Fruit fly (Drosophila melanogaster) whole organism, wandering third instar larva: ENCODE data around the gene fliI.

Source experiments
- Abd-B ChIP-seq: fragments of >200 bp; optimal IDR thresholded peaks from 2 replicates; lab custom pipeline; 2017; ENCODE audit warnings: missing biosample characterization, missing genetic modification characterization
- CG32264 ChIP-seq: fragments of 200-800 bp; sonication (Bioruptor generic); optimal IDR thresholded peaks from 2 replicates; lab custom pipeline; 2016; ENCODE audit warnings: missing biosample characterization, missing genetic modification characterization
- CG9705 ChIP-seq: fragments of 200-800 bp; sonication (Bioruptor generic); optimal IDR thresholded peaks from 2 replicates; lab custom pipeline; 2018; ENCODE audit warnings: missing biosample characterization, mild to moderate bottlenecking, missing genetic modification characterization
- CrebA ChIP-seq: fragments of 200-800 bp; sonication (Bioruptor generic); optimal IDR thresholded peaks from 2 replicates; lab custom pipeline; 2016; ENCODE audit warnings: missing biosample characterization, mild to moderate bottlenecking, missing genetic modification characterization, borderline replicate concordance
- Dfd ChIP-seq: fragments of >200 bp; optimal IDR thresholded peaks from 2 replicates; lab custom pipeline; 2017; ENCODE audit warnings: missing biosample characterization, missing genetic modification characterization
- Dif ChIP-seq: fragments of 200-275, 200-300 bp; sonication (Bioruptor generic); optimal IDR thresholded peaks from 2 replicates; lab custom pipeline; 2018; ENCODE audit warnings: missing biosample characterization, missing genetic modification characterization; ENCODE audit not compliant: partially characterized antibody
- GATAd ChIP-seq: sonication (Bioruptor generic); optimal IDR thresholded peaks from 2 replicates; lab custom pipeline; 2016; ENCODE audit warnings: missing biosample characterization, missing genetic modification characterization
- HLH106 ChIP-seq: fragments of 200-800 bp; optimal IDR thresholded peaks from 3 replicates; lab custom pipeline; 2019; ENCODE audit warnings: missing biosample characterization, mild to moderate bottlenecking, missing genetic modification characterization, moderate library complexity
- Hnf4 ChIP-seq: fragments of 200-800 bp; sonication (Bioruptor generic); optimal IDR thresholded peaks from 2 replicates; lab custom pipeline; 2016; ENCODE audit warnings: missing biosample characterization, mild to moderate bottlenecking, missing genetic modification characterization
- Hr78 ChIP-seq: fragments of >200 bp; optimal IDR thresholded peaks from 2 replicates; lab custom pipeline; 2017; ENCODE audit warnings: missing biosample characterization, missing genetic modification characterization
- Hr83 ChIP-seq: fragments of 200-300 bp; sonication (Bioruptor generic); optimal IDR thresholded peaks from 2 replicates; lab custom pipeline; 2016; ENCODE audit warnings: missing biosample characterization, mild to moderate bottlenecking, missing genetic modification characterization, moderate library complexity; ENCODE audit not compliant: poor library complexity, severe bottlenecking
- Jra ChIP-seq: sonication (Bioruptor generic); optimal IDR thresholded peaks from 2 replicates; lab custom pipeline; 2016; ENCODE audit warnings: missing biosample characterization, missing genetic modification characterization
- Mio ChIP-seq: sonication (Bioruptor generic); optimal IDR thresholded peaks from 2 replicates; lab custom pipeline; 2016; ENCODE audit warnings: missing biosample characterization, missing genetic modification characterization
- Myc ChIP-seq: fragments of >200 bp; optimal IDR thresholded peaks from 2 replicates; lab custom pipeline; 2017
- N ChIP-seq: fragments of >200 bp; optimal IDR thresholded peaks from 2 replicates; lab custom pipeline; 2018; ENCODE audit warnings: missing biosample characterization, missing external identifiers, missing genetic modification characterization
- OdsH ChIP-seq: fragments of 200-800 bp; sonication (Bioruptor generic); optimal IDR thresholded peaks from 2 replicates; lab custom pipeline; 2016; ENCODE audit warnings: missing biosample characterization, mild to moderate bottlenecking, missing genetic modification characterization
- Rel ChIP-seq, 2 experiments: fragments of 200-800 bp; sonication (Bioruptor generic) in 1 of 2; optimal IDR thresholded peaks; 2 replicates in 1 of 2; 3 replicates in 1 of 2; lab custom pipeline; 2016 to 2019; ENCODE audit warnings: mild to moderate bottlenecking in 2 of 2, missing biosample characterization in 2 of 2, missing genetic modification characterization in 2 of 2, moderate library complexity in 1 of 2
- Sp1 ChIP-seq: fragments of 200-800 bp; sonication (Bioruptor generic); optimal IDR thresholded peaks from 3 replicates; lab custom pipeline; 2019; ENCODE audit warnings: missing biosample characterization, mild to moderate bottlenecking, missing genetic modification characterization, moderate library complexity
- Vsx2 ChIP-seq: fragments of 200-300, 225-300 bp; sonication (Bioruptor generic); optimal IDR thresholded peaks from 2 replicates; lab custom pipeline; 2018; ENCODE audit warnings: missing biosample characterization, missing genetic modification characterization; ENCODE audit not compliant: partially characterized antibody
- br ChIP-seq: fragments of 200-800 bp; sonication (Bioruptor generic); optimal IDR thresholded peaks from 2 replicates; lab custom pipeline; 2016; ENCODE audit warnings: missing biosample characterization, missing genetic modification characterization
- brk ChIP-seq: fragments of 200-800 bp; sonication (Bioruptor generic); optimal IDR thresholded peaks from 2 replicates; lab custom pipeline; 2016; ENCODE audit warnings: missing biosample characterization, mild to moderate bottlenecking, missing genetic modification characterization
- dl ChIP-seq, 2 experiments: fragments of 175-275, 200-275 bp in 1 of 2; fragments of 200-275 bp in 1 of 2; sonication (Bioruptor generic); optimal IDR thresholded peaks; lab custom pipeline; 2018; ENCODE audit warnings: mild to moderate bottlenecking in 2 of 2, missing biosample characterization in 2 of 2, missing genetic modification characterization in 2 of 2, moderate library complexity in 2 of 2; ENCODE audit not compliant: partially characterized antibody in 2 of 2, insufficient read depth in 1 of 2
- dmrt93B ChIP-seq: fragments of 200-800 bp; sonication (Bioruptor generic); optimal IDR thresholded peaks from 2 replicates; lab custom pipeline; 2018; ENCODE audit warnings: missing biosample characterization, mild to moderate bottlenecking, missing genetic modification characterization
- dsf ChIP-seq: sonication (Bioruptor generic); optimal IDR thresholded peaks from 2 replicates; lab custom pipeline; 2016; ENCODE audit warnings: missing biosample characterization, missing genetic modification characterization, borderline replicate concordance
- ey ChIP-seq: fragments of 200-800 bp; sonication (Bioruptor generic); optimal IDR thresholded peaks from 2 replicates; lab custom pipeline; 2016; ENCODE audit warnings: missing biosample characterization, missing genetic modification characterization
- foxo ChIP-seq, 2 experiments: fragments of 200-800 bp; sonication (Bioruptor generic); optimal IDR thresholded peaks; 2 replicates in 1 of 2; 3 replicates in 1 of 2; lab custom pipeline; 2016 to 2017; ENCODE audit warnings: missing biosample characterization in 2 of 2, missing genetic modification characterization in 2 of 2
- fru ChIP-seq: fragments of 200-800 bp; sonication (Bioruptor generic); optimal IDR thresholded peaks from 3 replicates; lab custom pipeline; 2016; ENCODE audit warnings: missing biosample characterization, mild to moderate bottlenecking, missing genetic modification characterization
- h ChIP-seq: fragments of 200-800 bp; sonication (Bioruptor generic); optimal IDR thresholded peaks from 3 replicates; lab custom pipeline; 2016; ENCODE audit warnings: missing biosample characterization, mild to moderate bottlenecking, missing genetic modification characterization
- jim ChIP-seq: fragments of 175-275, 200-325 bp; sonication (Bioruptor generic); optimal IDR thresholded peaks from 2 replicates; lab custom pipeline; 2016; ENCODE audit warnings: missing biosample characterization, mild to moderate bottlenecking, missing genetic modification characterization
- lola ChIP-seq: fragments of >200 bp; optimal IDR thresholded peaks from 2 replicates; lab custom pipeline; 2017; ENCODE audit warnings: missing biosample characterization, missing genetic modification characterization
- pan ChIP-seq: fragments of >200 bp; optimal IDR thresholded peaks from 2 replicates; lab custom pipeline; 2017
- psq ChIP-seq: fragments of 200-800 bp; sonication (Bioruptor generic); optimal IDR thresholded peaks from 3 replicates; lab custom pipeline; 2017; ENCODE audit warnings: missing biosample characterization, mild to moderate bottlenecking, missing genetic modification characterization, moderate library complexity
- rgr ChIP-seq: fragments of 200-800 bp; sonication (Bioruptor generic); optimal IDR thresholded peaks from 3 replicates; lab custom pipeline; 2016; ENCODE audit warnings: missing biosample characterization, mild to moderate bottlenecking, missing genetic modification characterization
- sage ChIP-seq: fragments of 200-800 bp; sonication (Bioruptor generic); optimal IDR thresholded peaks from 2 replicates; lab custom pipeline; 2016; ENCODE audit warnings: missing biosample characterization, mild to moderate bottlenecking, missing genetic modification characterization
- sv ChIP-seq: fragments of 200-800 bp; sonication (Bioruptor generic); optimal IDR thresholded peaks from 3 replicates; lab custom pipeline; 2016; ENCODE audit warnings: missing biosample characterization, missing genetic modification characterization
- tai ChIP-seq: sonication (Bioruptor generic); optimal IDR thresholded peaks from 2 replicates; lab custom pipeline; 2016; ENCODE audit warnings: missing biosample characterization, missing genetic modification characterization
- usp ChIP-seq: fragments of >200 bp; optimal IDR thresholded peaks from 2 replicates; lab custom pipeline; 2017; ENCODE audit warnings: missing biosample characterization, missing genetic modification characterization
- woc ChIP-seq: sonication (Bioruptor generic); optimal IDR thresholded peaks from 2 replicates; lab custom pipeline; 2016; ENCODE audit warnings: missing biosample characterization, mild to moderate bottlenecking, missing genetic modification characterization

fliI gene

DNA sequence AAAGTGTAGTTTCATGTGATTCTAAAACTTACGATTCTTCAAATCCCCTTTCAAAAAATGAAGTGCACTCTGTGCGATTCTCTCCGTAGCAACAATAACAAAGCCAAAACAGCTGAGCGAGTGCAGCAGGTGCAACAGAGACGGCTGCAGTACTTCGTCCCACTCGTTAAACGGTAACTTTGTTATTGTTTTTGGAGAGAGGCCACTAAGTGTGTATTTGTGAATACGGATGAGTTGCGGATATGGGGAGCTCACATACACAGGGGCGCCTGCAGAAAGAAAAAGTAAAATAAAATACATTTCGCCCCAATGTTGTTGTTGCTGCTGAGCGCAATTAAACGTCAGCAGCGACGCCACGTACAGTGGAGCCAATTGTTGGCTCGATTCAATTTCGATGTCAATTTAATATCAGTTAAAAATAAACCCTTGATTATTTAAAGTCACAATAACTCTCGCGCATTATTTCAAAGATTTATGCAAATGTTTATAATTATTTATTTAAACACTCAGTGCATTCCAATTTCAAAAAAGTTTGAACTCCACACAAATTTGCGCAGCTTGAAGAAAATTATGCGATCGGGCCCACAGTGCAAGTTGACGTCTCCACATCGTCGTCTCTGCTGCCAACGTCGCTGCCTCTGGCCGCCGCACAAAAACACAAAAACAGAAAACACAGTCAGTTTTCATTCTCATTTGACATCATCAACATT lies 28.0 kb downstream of the fliI start:
- TF ChIP-seq CrebA (GFP tag; lab: Kevin White, UChicago) (no peak), lola (GFP tag; lab: Kevin White, UChicago) (no peak), Hnf4 (GFP tag; lab: Kevin White, UChicago) (peak; percentile 96), sage (GFP tag; lab: Kevin White, UChicago) (peak; percentile 95), dsf (GFP tag; lab: Kevin White, UChicago) (peak; percentile 78), Rel (GFP tag; optimal IDR thresholded peaks at IDR 0.05; lab: Kevin White, UChicago) (peak; percentile 94), Rel (tag; optimal IDR thresholded peaks at IDR 0.05; lab: Kevin White, UChicago) (peak; percentile 90), pan (lab: Kevin White, UChicago) (no peak), Myc (lab: Kevin White, UChicago) (no peak), Abd-B (GFP tag; lab: Kevin White, UChicago) (no peak), br (GFP tag; lab: Kevin White, UChicago) (peak; percentile 99), Mio (peak; percentile 80), Jra (GFP tag; lab: Kevin White, UChicago) (peak; percentile 92), Sp1 (GFP tag; lab: Kevin White, UChicago) (peak; percentile 99), brk (GFP tag; lab: Kevin White, UChicago) (peak; percentile 92), OdsH (GFP tag; lab: Kevin White, UChicago) (peak; percentile 98), dmrt93B (GFP tag; lab: Kevin White, UChicago) (peak; percentile 98), woc (peak; percentile 96), foxo (GFP tag; optimal IDR thresholded peaks at IDR 0.05; lab: Kevin White, UChicago) (peak; percentile 84 to 99), Hr78 (no peak), fru (GFP tag; lab: Kevin White, UChicago) (peak; percentile 99), usp (GFP tag; lab: Kevin White, UChicago) (no peak), Dfd (peak; percentile 83), tai (peak; percentile 93), GATAd (GFP tag; lab: Kevin White, UChicago) (peak; percentile 68), sv (GFP tag; lab: Kevin White, UChicago) (peak; percentile 95), HLH106 (tag; lab: Kevin White, UChicago) (peak; percentile 98), CG9705 (GFP tag; lab: Kevin White, UChicago) (peak; percentile 99), rgr (peak; percentile 98), ey (GFP tag; lab: Kevin White, UChicago) (peak; percentile 98), psq (GFP tag; lab: Kevin White, UChicago) (peak; percentile 95), jim (GFP tag; lab: Kevin White, UChicago) (peak; percentile 23), h (peak; percentile 99), Dif (GFP tag; lab: Kevin White, UChicago) (peak; percentile 26), Vsx2 (no peak), CG32264 (peak; percentile 91), Hr83 (GFP tag; lab: Kevin White, UChicago) (peak; percentile 14), dl (GFP tag; optimal IDR thresholded peaks at IDR 0.05; lab: Kevin White, UChicago; ENCODE audit: insufficient read depth in 1 of 2, partially characterized antibody in 2 of 2) (no peak), N (no peak)

- TF ChIP-seq CrebA (GFP tag; lab: Kevin White, UChicago): peak; percentile 90
- TF ChIP-seq jim (GFP tag; lab: Kevin White, UChicago): peak; percentile 72
- peak; percentile 2 for TF ChIP-seq br (GFP tag; lab: Kevin White, UChicago)
- TF ChIP-seq rgr: peak; percentile 4
- peak; percentile 26 for TF ChIP-seq Dif (GFP tag; lab: Kevin White, UChicago)
- no peak for TF ChIP-seq CG32264
- peak; percentile 37 for TF ChIP-seq h
- no peak for TF ChIP-seq Rel (GFP tag; optimal IDR thresholded peaks at IDR 0.05; lab: Kevin White, UChicago)
- peak; percentile 5 for TF ChIP-seq Rel (tag; optimal IDR thresholded peaks at IDR 0.05; lab: Kevin White, UChicago)
- peak; percentile 7 for TF ChIP-seq OdsH (GFP tag; lab: Kevin White, UChicago)
- no peak for TF ChIP-seq dmrt93B (GFP tag; lab: Kevin White, UChicago)
- TF ChIP-seq Hr83 (GFP tag; lab: Kevin White, UChicago): peak; percentile 20
- TF ChIP-seq dl (GFP tag; optimal IDR thresholded peaks at IDR 0.05; lab: Kevin White, UChicago; ENCODE audit: insufficient read depth in 1 of 2, partially characterized antibody in 2 of 2): no peak
- TF ChIP-seq, all 38 proteins: peak for 9
Measured at dm6 chrX:21368410-21368918, 28.9 kb downstream of the fliI start.
